Worm (Caenorhabditis elegans) whole organism, L4/young adult: Measurements from ENCODE around the gene aco-2.

ENCODE experiments used
- W03F9.2 ChIP-seq: fragments of 150-350 bp; optimal IDR thresholded peaks from 2 replicates; lab custom pipeline; 2014; ENCODE audit warnings: missing biosample characterization, missing genetic modification characterization
- dao-5 ChIP-seq: sonication (generic microtip); optimal IDR thresholded peaks from 2 replicates; lab custom pipeline; 2016; ENCODE audit warnings: missing genotype, missing genetic modification characterization, moderate library complexity, missing compliant biosample characterization
- him-1 ChIP-seq: sonication (generic microtip); optimal IDR thresholded peaks from 2 replicates; lab custom pipeline; 2016; ENCODE audit warnings: missing genotype, missing genetic modification reagents, missing genetic modification characterization, missing compliant biosample characterization

DNA sequence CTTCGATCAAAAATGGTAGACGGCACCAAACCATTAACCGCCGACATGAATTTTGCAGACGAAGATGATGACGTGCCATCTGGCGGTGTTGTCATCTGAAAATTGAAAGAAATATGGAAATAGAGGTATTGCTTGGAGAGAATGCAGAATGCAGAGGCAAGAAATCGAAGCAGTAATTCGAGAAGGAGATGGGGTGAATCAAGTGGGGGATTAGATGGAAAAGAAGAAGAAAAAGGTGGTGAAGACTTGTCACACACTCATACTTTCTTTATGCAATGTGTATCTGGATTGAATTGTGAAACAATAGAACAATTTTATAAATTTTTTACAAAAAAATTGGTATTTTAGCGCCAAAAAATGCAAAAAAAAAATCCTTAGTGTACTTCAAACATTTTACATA is 48.7 kb upstream of the aco-2 start, which contains the start of gene tag-250:
- no peak for TF ChIP-seq dao-5 (tag; lab: Kevin White, UChicago)
- TF ChIP-seq him-1 (tag; lab: Kevin White, UChicago): no peak
- TF ChIP-seq W03F9.2: no peak
